Worm (Caenorhabditis elegans) whole organism, early embryonic: ENCODE data around the gene ZK896.5.

Experiments
- B0310.2 ChIP-seq: sonication (generic microtip); optimal IDR thresholded peaks from 2 replicates; lab custom pipeline; 2016; ENCODE audit warnings: mild to moderate bottlenecking, missing genetic modification characterization, missing compliant biosample characterization
- F13C5.2 ChIP-seq: sonication (generic microtip); optimal IDR thresholded peaks from 2 replicates; lab custom pipeline; 2017; ENCODE audit warnings: mild to moderate bottlenecking, missing genetic modification characterization, inconsistent platforms, missing compliant biosample characterization
- aly-1 ChIP-seq: sonication (generic microtip); optimal IDR thresholded peaks from 2 replicates; lab custom pipeline; 2016; ENCODE audit warnings: missing genetic modification characterization, missing compliant biosample characterization
- ama-1 ChIP-seq: fragments of 150-350 bp; optimal IDR thresholded peaks from 2 replicates; lab custom pipeline; 2014
- ceh-13 ChIP-seq: fragments of 200-800 bp; sonication (Bioruptor generic); optimal IDR thresholded peaks from 2 replicates; lab custom pipeline; 2018; ENCODE audit warnings: mild to moderate bottlenecking, missing genetic modification characterization, missing compliant biosample characterization
- ceh-36 ChIP-seq: sonication (generic microtip); optimal IDR thresholded peaks from 2 replicates; lab custom pipeline; 2016; ENCODE audit warnings: missing genetic modification characterization, inconsistent platforms, missing compliant biosample characterization
- ets-7 ChIP-seq: sonication (generic microtip); optimal IDR thresholded peaks from 2 replicates; lab custom pipeline; 2016; ENCODE audit warnings: missing genotype, missing genetic modification characterization, missing compliant biosample characterization
- flt-1 ChIP-seq: fragments of 200-800 bp; sonication (Bioruptor generic); IDR thresholded peaks from 2 replicates; pipeline ENCODE4 v1.3.6; 2022; ENCODE audit warnings: missing genetic modification characterization, missing compliant biosample characterization
- hmbx-1 ChIP-seq: sonication (generic microtip); optimal IDR thresholded peaks from 2 replicates; lab custom pipeline; 2016; ENCODE audit warnings: mild to moderate bottlenecking, missing genetic modification characterization, missing compliant biosample characterization
- hmg-4 ChIP-seq: fragments of 200-800 bp; sonication (Bioruptor generic); optimal IDR thresholded peaks from 2 replicates; lab custom pipeline; 2018; ENCODE audit warnings: mild to moderate bottlenecking, missing genetic modification characterization, missing compliant biosample characterization
- hnd-1 ChIP-seq: sonication (generic microtip); optimal IDR thresholded peaks from 2 replicates; lab custom pipeline; 2016; ENCODE audit warnings: missing genetic modification characterization, missing compliant biosample characterization
- pes-1 ChIP-seq: fragments of 200-800 bp; sonication (Bioruptor generic); IDR thresholded peaks from 2 replicates; pipeline ENCODE4 v1.3.6; 2022; ENCODE audit warnings: missing genetic modification reagents, missing genetic modification characterization, missing compliant biosample characterization
- scrt-1 ChIP-seq: fragments of 200-800 bp; sonication (Bioruptor generic); IDR thresholded peaks from 2 replicates; pipeline ENCODE4 v1.3.6; 2022; ENCODE audit warnings: missing genetic modification characterization, missing compliant biosample characterization
- sea-1 ChIP-seq: fragments of 200-800 bp; sonication (Bioruptor generic); conservative IDR thresholded peaks from 2 replicates; pipeline ENCODE4 v1.3.6; 2022; ENCODE audit warnings: missing genetic modification characterization, missing compliant biosample characterization
- tbx-11 ChIP-seq: fragments of 200-800 bp; sonication (Bioruptor generic); IDR thresholded peaks from 2 replicates; pipeline ENCODE4 v1.3.6; 2022; ENCODE audit warnings: missing genetic modification characterization, missing compliant biosample characterization
- tbx-37 ChIP-seq: fragments of 200-800 bp; sonication (Bioruptor generic); conservative IDR thresholded peaks from 2 replicates; pipeline ENCODE4 v1.3.6; 2022; ENCODE audit warnings: missing genetic modification reagents, missing genetic modification characterization, missing compliant biosample characterization
- tra-4 ChIP-seq: sonication (generic microtip); optimal IDR thresholded peaks from 2 replicates; lab custom pipeline; 2017; ENCODE audit warnings: missing genetic modification characterization, missing compliant biosample characterization

ZK896.5 gene

DNA sequence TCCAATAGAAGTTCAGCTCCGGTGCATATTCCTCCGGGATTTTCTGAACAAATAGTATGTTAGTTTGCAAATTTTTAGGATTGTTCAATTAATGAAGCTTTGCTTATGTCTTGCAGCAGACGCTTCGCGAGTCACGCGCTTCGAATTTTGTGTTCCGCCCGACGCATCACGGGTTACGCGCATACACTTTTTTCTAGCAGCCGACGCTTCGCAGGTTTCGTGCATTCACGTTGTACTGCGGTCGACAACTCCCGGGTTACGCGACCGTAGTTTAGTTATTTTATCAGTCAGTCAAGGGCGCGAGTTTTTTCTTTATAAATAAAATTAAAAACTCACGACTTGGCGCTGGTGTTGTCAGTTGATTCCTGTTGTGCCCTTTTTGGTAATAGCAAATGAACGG lies 9.6 kb downstream of the ZK896.5 start:
- TF ChIP-seq F13C5.2 (tag; lab: Kevin White, UChicago) (no peak), hnd-1 (tag; lab: Kevin White, UChicago) (no peak), ets-7 (tag; lab: Kevin White, UChicago) (no peak), hmg-4 (no peak), scrt-1 (GFP tag; lab: Robert Waterston, UW) (no peak), tbx-11 (no peak), ceh-36 (tag; lab: Kevin White, UChicago) (no peak), sea-1 (GFP tag; lab: Robert Waterston, UW) (no peak), ceh-13 (GFP tag; lab: Kevin White, UChicago) (no peak), B0310.2 (tag; lab: Kevin White, UChicago) (no peak), hmbx-1 (tag; lab: Kevin White, UChicago) (no peak)

DNA sequence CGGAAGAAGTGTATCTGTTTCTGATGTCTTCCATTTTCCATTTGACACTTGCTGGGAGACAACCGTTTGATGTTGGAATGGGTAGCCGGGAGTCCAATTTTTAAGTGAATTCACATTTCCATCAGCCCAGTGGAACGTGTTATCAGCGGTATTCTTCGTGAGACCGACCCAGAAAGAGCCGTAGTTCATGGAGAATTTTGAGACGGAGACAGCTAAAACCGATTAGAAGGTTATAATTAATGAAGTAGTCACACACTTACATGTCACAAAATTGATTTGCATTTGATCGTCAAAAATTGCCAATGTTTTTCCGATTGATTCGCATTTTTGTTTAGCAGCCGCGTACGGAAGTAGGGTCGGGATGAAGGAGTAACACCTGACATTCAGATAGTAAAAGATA lies 10.1 kb downstream of the ZK896.5 start:
- TF ChIP-seq tbx-37, result no peak

DNA sequence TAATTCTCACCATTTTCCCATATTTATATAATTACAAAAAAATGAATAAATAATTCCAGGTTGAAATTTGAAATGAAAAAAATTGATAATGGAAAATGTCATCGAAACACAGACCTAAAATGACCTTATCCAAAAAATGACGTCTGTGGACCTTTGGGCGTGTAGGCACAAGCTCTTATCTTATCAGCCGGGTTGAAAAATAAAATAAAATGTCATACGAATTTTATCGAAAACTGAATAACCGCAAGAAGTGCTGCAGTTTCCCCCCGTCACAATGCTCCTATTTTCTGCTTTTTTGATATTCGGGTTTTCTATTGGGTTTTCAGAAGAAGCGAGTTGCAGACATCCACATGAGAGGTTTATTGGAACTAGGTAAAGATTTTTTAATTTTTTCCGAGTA lies 13.6 kb downstream of the ZK896.5 start, which contains the start of gene clec-186:
Gene clec-186, plus strand, starts transcription at position 226 of the 400 bp plus-strand sequence.
- TF ChIP-seq aly-1 (tag; lab: Kevin White, UChicago), result no peak
- no peak for TF ChIP-seq ets-7 (tag; lab: Kevin White, UChicago)
- no peak for TF ChIP-seq ceh-36 (tag; lab: Kevin White, UChicago)
- TF ChIP-seq hmbx-1 (tag; lab: Kevin White, UChicago), result no peak
- no peak for TF ChIP-seq F13C5.2 (tag; lab: Kevin White, UChicago)
- no peak for TF ChIP-seq tra-4 (tag; lab: Kevin White, UChicago)
- TF ChIP-seq B0310.2 (tag; lab: Kevin White, UChicago), result no peak
- TF ChIP-seq hmg-4, result no peak
- no peak for TF ChIP-seq scrt-1 (GFP tag; lab: Robert Waterston, UW)
- no peak for TF ChIP-seq pes-1 (GFP tag; lab: Robert Waterston, UW)
- TF ChIP-seq flt-1 (GFP tag; lab: Robert Waterston, UW), result no peak
- no peak for TF ChIP-seq hnd-1 (tag; lab: Kevin White, UChicago)
- TF ChIP-seq ama-1 (lab: Kevin White, UChicago), result no peak
- no peak for TF ChIP-seq tbx-37
- no peak for TF ChIP-seq sea-1 (GFP tag; lab: Robert Waterston, UW)
- TF ChIP-seq tbx-11, result no peak

DNA sequence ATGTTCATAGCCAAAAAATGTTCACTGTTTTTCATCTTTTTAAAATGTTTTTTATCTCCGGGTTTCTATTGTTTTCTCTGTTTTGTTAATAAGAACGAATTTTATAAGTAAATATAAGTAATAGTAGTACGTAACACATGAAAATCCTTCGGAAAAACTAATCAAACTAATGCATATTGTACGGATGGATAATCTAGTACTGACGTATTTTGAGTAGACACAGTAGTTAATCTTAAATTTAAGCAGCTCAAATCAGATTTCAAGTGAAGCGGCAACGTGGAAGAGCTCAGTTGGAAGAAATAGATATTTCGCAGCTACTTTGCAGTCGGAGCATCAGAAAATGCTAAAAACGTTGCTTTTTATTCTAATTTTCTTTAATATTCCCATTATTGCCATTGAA lies 19.6 kb downstream of the ZK896.5 start, which contains the start of gene gcy-18:
Gene gcy-18, plus strand, starts transcription at position 301 of the 400 bp plus-strand sequence.
- TF ChIP-seq ama-1 (lab: Kevin White, UChicago) (no peak), hnd-1 (tag; lab: Kevin White, UChicago) (no peak), pes-1 (GFP tag; lab: Robert Waterston, UW) (no peak), scrt-1 (GFP tag; lab: Robert Waterston, UW) (no peak), aly-1 (tag; lab: Kevin White, UChicago) (no peak), F13C5.2 (tag; lab: Kevin White, UChicago) (no peak), hmbx-1 (tag; lab: Kevin White, UChicago) (no peak), flt-1 (GFP tag; lab: Robert Waterston, UW) (no peak), sea-1 (GFP tag; lab: Robert Waterston, UW) (no peak), B0310.2 (tag; lab: Kevin White, UChicago) (no peak), tbx-37 (no peak), tbx-11 (no peak), tra-4 (tag; lab: Kevin White, UChicago) (no peak), ceh-13 (GFP tag; lab: Kevin White, UChicago) (no peak), ets-7 (tag; lab: Kevin White, UChicago) (no peak), hmg-4 (no peak), ceh-36 (tag; lab: Kevin White, UChicago) (no peak)

DNA sequence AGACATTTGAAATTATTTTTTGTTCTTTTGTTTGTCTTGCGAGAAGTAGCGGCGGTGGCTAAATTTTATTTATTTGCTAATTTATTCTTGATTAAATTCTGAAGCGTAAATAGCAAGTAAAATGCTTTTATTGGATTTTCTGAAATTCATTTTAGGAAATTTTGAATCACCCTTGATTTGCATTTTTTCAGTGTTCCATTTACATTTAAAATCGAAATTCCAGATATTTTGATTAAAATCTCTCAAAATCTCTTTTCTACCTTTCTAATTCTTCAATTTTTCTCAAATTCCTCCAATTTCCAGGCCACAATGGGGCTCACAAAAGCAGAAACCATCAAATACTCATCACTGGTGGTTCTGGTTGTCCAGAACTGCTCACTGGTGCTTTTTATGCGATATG lies 24.2 kb downstream of the ZK896.5 start, which contains the start of gene nstp-5:
Gene nstp-5, plus strand, starts transcription at position 301 of the 400 bp plus-strand sequence.
- TF ChIP-seq tbx-11, result no peak
- no peak for TF ChIP-seq tra-4 (tag; lab: Kevin White, UChicago)
- no peak for TF ChIP-seq flt-1 (GFP tag; lab: Robert Waterston, UW)
- no peak for TF ChIP-seq tbx-37
- no peak for TF ChIP-seq hmg-4
- no peak for TF ChIP-seq hmbx-1 (tag; lab: Kevin White, UChicago)
- no peak for TF ChIP-seq F13C5.2 (tag; lab: Kevin White, UChicago)

DNA sequence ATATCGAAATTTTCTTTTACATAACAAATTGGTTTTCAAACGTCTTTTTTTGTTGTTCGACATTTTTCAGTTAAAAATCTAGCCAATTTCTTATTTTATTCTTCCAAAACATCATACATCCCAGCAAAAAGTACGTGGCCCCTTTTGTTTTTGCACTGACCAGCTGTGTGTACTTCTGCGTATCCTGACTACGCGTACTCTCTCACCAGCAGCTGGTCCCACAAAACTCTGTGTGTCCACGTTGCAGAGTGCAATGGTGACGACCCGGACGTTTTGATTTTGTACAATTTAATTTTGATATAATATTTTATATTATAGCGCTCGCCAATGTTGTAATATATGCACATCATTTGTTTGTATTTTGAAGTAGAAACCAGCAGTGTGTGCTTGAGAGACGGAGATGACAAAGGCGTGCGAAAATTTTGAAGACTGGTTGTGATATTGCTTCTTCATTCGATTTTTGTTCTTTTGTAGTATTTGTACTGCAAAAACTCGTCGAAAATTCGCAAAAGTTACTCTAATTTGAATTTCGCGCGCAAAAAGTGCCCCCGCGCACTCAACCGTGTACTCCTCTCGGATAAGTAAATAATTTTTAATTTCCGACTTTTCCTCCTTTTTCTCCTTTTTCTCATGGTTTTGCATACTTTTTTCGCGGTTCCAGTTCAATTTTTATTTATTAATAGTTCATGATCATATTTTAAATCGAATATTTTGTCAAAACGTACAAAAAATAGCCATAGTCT lies 24.9 kb downstream of the ZK896.5 start:
- TF ChIP-seq flt-1 (GFP tag; lab: Robert Waterston, UW), result no peak
- TF ChIP-seq hnd-1 (tag; lab: Kevin White, UChicago), result no peak
- no peak for TF ChIP-seq ets-7 (tag; lab: Kevin White, UChicago)
- no peak for TF ChIP-seq ceh-13 (GFP tag; lab: Kevin White, UChicago)
- no peak for TF ChIP-seq hmbx-1 (tag; lab: Kevin White, UChicago)
- no peak for TF ChIP-seq pes-1 (GFP tag; lab: Robert Waterston, UW)
- no peak for TF ChIP-seq tbx-11
- TF ChIP-seq B0310.2 (tag; lab: Kevin White, UChicago), result no peak
- no peak for TF ChIP-seq hmg-4
- TF ChIP-seq aly-1 (tag; lab: Kevin White, UChicago), result no peak
- no peak for TF ChIP-seq ama-1 (lab: Kevin White, UChicago)
- no peak for TF ChIP-seq scrt-1 (GFP tag; lab: Robert Waterston, UW)
- no peak for TF ChIP-seq ceh-36 (tag; lab: Kevin White, UChicago)
- no peak for TF ChIP-seq tra-4 (tag; lab: Kevin White, UChicago)
- TF ChIP-seq tbx-37, result no peak
- no peak for TF ChIP-seq F13C5.2 (tag; lab: Kevin White, UChicago)

DNA sequence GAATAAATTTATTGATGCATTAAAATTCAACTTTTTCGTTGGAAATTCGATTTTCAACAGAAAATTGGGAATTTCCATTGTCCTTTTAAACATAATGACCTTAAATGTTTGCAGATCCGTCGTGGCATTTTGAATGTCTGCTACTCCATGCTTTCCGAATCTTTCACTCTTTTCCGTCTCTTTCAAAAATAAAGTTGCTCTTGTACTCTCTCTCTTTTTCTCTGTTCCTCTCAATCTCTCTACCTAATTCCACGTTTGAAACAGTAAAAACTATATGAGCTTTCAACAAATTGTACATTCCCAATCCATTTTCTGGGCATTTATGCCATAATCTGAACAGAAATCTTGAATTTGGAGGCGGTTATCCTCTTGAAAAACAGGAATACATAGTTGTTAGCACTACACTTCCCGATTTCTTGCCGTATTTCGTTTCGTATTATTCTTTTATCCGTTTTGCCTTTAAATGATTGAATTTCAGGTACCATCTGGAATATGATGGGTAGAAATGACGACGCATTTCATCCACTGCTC lies 30.4 kb downstream of the ZK896.5 start, which contains the start of gene srf-3:
Gene srf-3, plus strand, starts transcription at position 481 of the 531 bp plus-strand sequence.
- no peak for TF ChIP-seq ceh-13 (GFP tag; lab: Kevin White, UChicago)
- no peak for TF ChIP-seq F13C5.2 (tag; lab: Kevin White, UChicago)
